Fruit fly (Drosophila melanogaster) whole organism, embryonic: ENCODE data around the gene CG4820.

Source experiments
- Ada2b ChIP-seq: fragments of 200-800 bp; sonication (Bioruptor generic); IDR thresholded peaks from 2 replicates; pipeline ENCODE4 v1.3.6; 2022; ENCODE audit warnings: missing biosample characterization, missing genetic modification characterization
- Bteb2 ChIP-seq: fragments of 200-800 bp; sonication (Bioruptor generic); optimal IDR thresholded peaks from 2 replicates; lab custom pipeline; 2016; ENCODE audit warnings: missing biosample characterization, missing genetic modification characterization
- CG1024 ChIP-seq: fragments of 200-800 bp; sonication (Bioruptor generic); IDR thresholded peaks from 2 replicates; pipeline ENCODE4 v1.3.6; 2022; ENCODE audit warnings: missing biosample characterization, missing genetic modification characterization
- CG10274 ChIP-seq: fragments of 200-800 bp; sonication (Bioruptor generic); optimal IDR thresholded peaks from 3 replicates; lab custom pipeline; 2017; ENCODE audit warnings: missing biosample characterization, mild to moderate bottlenecking, missing genetic modification characterization
- CG14441 ChIP-seq: fragments of 200-800 bp; sonication (Bioruptor generic); IDR thresholded peaks from 2 replicates; pipeline ENCODE4 v1.3.6; 2022; ENCODE audit warnings: missing biosample characterization, missing genetic modification characterization
- CG15514 ChIP-seq: fragments of 200-800 bp; sonication (Bioruptor generic); optimal IDR thresholded peaks from 3 replicates; lab custom pipeline; 2017; ENCODE audit warnings: missing biosample characterization, missing genetic modification characterization, mild to moderate bottlenecking, moderate library complexity, missing genetic modification reagents
- CG1603 ChIP-seq: fragments of 200-800 bp; sonication (Bioruptor generic); optimal IDR thresholded peaks from 2 replicates; lab custom pipeline; 2019; ENCODE audit warnings: missing biosample characterization, mild to moderate bottlenecking, missing genetic modification characterization, moderate library complexity
- CG17568 ChIP-seq: fragments of 200-800 bp; sonication (Bioruptor generic); optimal IDR thresholded peaks from 2 replicates; lab custom pipeline; 2018; ENCODE audit warnings: missing biosample characterization, mild to moderate bottlenecking, missing genetic modification characterization, moderate library complexity
- CG17612 ChIP-seq: fragments of 200-800 bp; sonication (Bioruptor generic); IDR thresholded peaks from 2 replicates; pipeline ENCODE4 v1.3.6; 2022; ENCODE audit warnings: missing biosample characterization, missing genetic modification characterization
- CG30020 ChIP-seq: fragments of 200-800 bp; optimal IDR thresholded peaks from 2 replicates; lab custom pipeline; 2019; ENCODE audit warnings: missing biosample characterization, mild to moderate bottlenecking, missing genetic modification characterization, moderate library complexity
- CG31365 ChIP-seq: fragments of 200-800 bp; sonication (Bioruptor generic); optimal IDR thresholded peaks from 2 replicates; lab custom pipeline; 2018; ENCODE audit warnings: missing biosample characterization, mild to moderate bottlenecking, missing genetic modification characterization
- CG32532 ChIP-seq: fragments of 200-800 bp; sonication (Bioruptor generic); IDR thresholded peaks from 2 replicates; pipeline ENCODE4 v1.3.6; 2022; ENCODE audit warnings: missing biosample characterization, missing genetic modification characterization
- CG3281 ChIP-seq: fragments of 200-800 bp; sonication (Bioruptor generic); optimal IDR thresholded peaks from 3 replicates; lab custom pipeline; 2017; ENCODE audit warnings: missing biosample characterization, mild to moderate bottlenecking, missing genetic modification characterization
- CG33557 ChIP-seq: fragments of 200-800 bp; sonication (Bioruptor generic); optimal IDR thresholded peaks from 2 replicates; lab custom pipeline; 2019; ENCODE audit warnings: missing biosample characterization, mild to moderate bottlenecking, missing genetic modification characterization, moderate library complexity
- CG3726 ChIP-seq: fragments of 200-800 bp; sonication (Bioruptor generic); IDR thresholded peaks from 3 replicates; pipeline ENCODE4, ENCODE4 v1.3.6; 2022; ENCODE audit warnings: missing biosample characterization, missing genetic modification characterization
- CG6854 ChIP-seq: fragments of 200-800 bp; sonication (Bioruptor generic); optimal IDR thresholded peaks from 3 replicates; lab custom pipeline; 2017; ENCODE audit warnings: missing biosample characterization, mild to moderate bottlenecking, missing genetic modification characterization
- CG7271 ChIP-seq: fragments of 200-800 bp; sonication (Bioruptor generic); optimal IDR thresholded peaks from 2 replicates; lab custom pipeline; 2018; ENCODE audit warnings: missing biosample characterization, mild to moderate bottlenecking, missing genetic modification characterization, moderate library complexity
- CG7556 ChIP-seq: fragments of 200-800 bp; sonication (Bioruptor generic); optimal IDR thresholded peaks from 2 replicates; lab custom pipeline; 2017; ENCODE audit warnings: missing biosample characterization, mild to moderate bottlenecking, missing genetic modification characterization
- CG7786 ChIP-seq: fragments of 200-800 bp; sonication (Bioruptor generic); optimal IDR thresholded peaks from 2 replicates; lab custom pipeline; 2016; ENCODE audit warnings: missing biosample characterization, missing genetic modification characterization
- CG7928 ChIP-seq: fragments of 200-800 bp; sonication (Bioruptor generic); optimal IDR thresholded peaks from 2 replicates; lab custom pipeline; 2017; ENCODE audit warnings: missing biosample characterization, mild to moderate bottlenecking, missing genetic modification characterization
- CG9932 ChIP-seq: fragments of 200-800 bp; sonication (Bioruptor generic); IDR thresholded peaks from 2 replicates; pipeline ENCODE4 v1.3.6; 2022; ENCODE audit warnings: missing biosample characterization, missing genetic modification characterization
- D19B ChIP-seq: fragments of 200-800 bp; sonication (Bioruptor generic); optimal IDR thresholded peaks from 2 replicates; lab custom pipeline; 2017; ENCODE audit warnings: missing biosample characterization, mild to moderate bottlenecking, missing genetic modification characterization
- Fer3 ChIP-seq: fragments of 200-800 bp; sonication (Bioruptor generic); optimal IDR thresholded peaks from 2 replicates; lab custom pipeline; 2018; ENCODE audit warnings: missing biosample characterization, mild to moderate bottlenecking, missing genetic modification characterization, moderate library complexity
- Gug ChIP-seq: fragments of 200-800 bp; sonication (Bioruptor generic); IDR thresholded peaks from 4 replicates; pipeline ENCODE4 v1.3.6; 2022; ENCODE audit warnings: missing biosample characterization, missing genetic modification characterization
- Hey ChIP-seq: fragments of 200-800 bp; sonication (Bioruptor generic); optimal IDR thresholded peaks from 3 replicates; lab custom pipeline; 2018; ENCODE audit warnings: missing biosample characterization, mild to moderate bottlenecking, missing genetic modification characterization
- Hr39 ChIP-seq: fragments of >200 bp; optimal IDR thresholded peaks from 2 replicates; lab custom pipeline; 2017
- MBD-R2 ChIP-seq: fragments of 200-800 bp; sonication (Bioruptor generic); IDR thresholded peaks from 2 replicates; pipeline ENCODE4 v1.3.6; 2022; ENCODE audit warnings: missing biosample characterization, missing genetic modification characterization
- MTF-1 ChIP-seq: fragments of 200-800 bp; sonication (Bioruptor generic); optimal IDR thresholded peaks from 2 replicates; lab custom pipeline; 2018; ENCODE audit warnings: missing biosample characterization, mild to moderate bottlenecking, missing genetic modification characterization, borderline replicate concordance
- Mad ChIP-seq: fragments of 200-800 bp; sonication (Bioruptor generic); optimal IDR thresholded peaks from 2 replicates; lab custom pipeline; 2016; ENCODE audit warnings: missing biosample characterization, missing genetic modification characterization
- Max ChIP-seq: fragments of 200-800 bp; sonication (Bioruptor generic); optimal IDR thresholded peaks from 2 replicates; lab custom pipeline; 2016; ENCODE audit warnings: missing biosample characterization, mild to moderate bottlenecking, missing genetic modification characterization
- NFAT ChIP-seq: fragments of 200-800 bp; sonication (Bioruptor generic); IDR thresholded peaks from 2 replicates; pipeline ENCODE4 v1.3.6; 2022; ENCODE audit warnings: missing biosample characterization, missing genetic modification characterization
- Neu2 ChIP-seq: fragments of 200-800 bp; sonication (Bioruptor generic); optimal IDR thresholded peaks from 3 replicates; lab custom pipeline; 2016; ENCODE audit warnings: missing biosample characterization, missing genetic modification characterization, borderline replicate concordance
- Nf-YC ChIP-seq: fragments of 200-800 bp; optimal IDR thresholded peaks from 3 replicates; lab custom pipeline; 2019; ENCODE audit warnings: missing biosample characterization, mild to moderate bottlenecking, missing genetic modification characterization, moderate library complexity
- Opbp ChIP-seq: fragments of 200-800 bp; sonication (Bioruptor generic); IDR thresholded peaks from 3 replicates; pipeline ENCODE4 v1.3.6; 2022; ENCODE audit warnings: missing biosample characterization, missing genetic modification characterization; ENCODE audit not compliant: partially characterized antibody
- Rfx ChIP-seq: fragments of 200-800 bp; sonication (Bioruptor generic); IDR thresholded peaks from 2 replicates; pipeline ENCODE4 v1.3.6; 2022; ENCODE audit warnings: missing biosample characterization, missing genetic modification characterization
- Sry-δ ChIP-seq: fragments of 200-800 bp; sonication (Bioruptor generic); optimal IDR thresholded peaks from 2 replicates; lab custom pipeline; 2016; ENCODE audit warnings: missing biosample characterization, missing genetic modification characterization
- Xrp1 ChIP-seq: fragments of 200-800 bp; sonication (Bioruptor generic); IDR thresholded peaks from 2 replicates; pipeline ENCODE4 v1.3.6; 2022; ENCODE audit warnings: missing biosample characterization, missing genetic modification characterization
- cato ChIP-seq: fragments of 200-800 bp; sonication (Bioruptor generic); optimal IDR thresholded peaks from 2 replicates; lab custom pipeline; 2016; ENCODE audit warnings: missing biosample characterization, missing genetic modification characterization, borderline replicate concordance
- dmrt99B ChIP-seq: fragments of 200-800 bp; sonication (Bioruptor generic); optimal IDR thresholded peaks from 2 replicates; lab custom pipeline; 2018; ENCODE audit warnings: missing biosample characterization, mild to moderate bottlenecking, missing genetic modification characterization, moderate library complexity
- dysf ChIP-seq: fragments of 200-800 bp; sonication (Bioruptor generic); IDR thresholded peaks from 3 replicates; pipeline ENCODE4 v1.3.6; 2022; ENCODE audit warnings: missing biosample characterization, missing genetic modification characterization
- eyg ChIP-seq: fragments of 200-800 bp; sonication (Bioruptor generic); optimal IDR thresholded peaks from 3 replicates; lab custom pipeline; 2016; ENCODE audit warnings: missing biosample characterization, missing genetic modification characterization
- fd102C ChIP-seq: fragments of 200-800 bp; sonication (Bioruptor generic); optimal IDR thresholded peaks from 2 replicates; lab custom pipeline; 2018; ENCODE audit warnings: missing biosample characterization, mild to moderate bottlenecking, missing genetic modification characterization, moderate library complexity
- gsb-n ChIP-seq: fragments of 200-800 bp; sonication (Bioruptor generic); optimal IDR thresholded peaks from 3 replicates; lab custom pipeline; 2018; ENCODE audit warnings: missing biosample characterization, mild to moderate bottlenecking, missing genetic modification characterization
- hth ChIP-seq: fragments of >200 bp; optimal IDR thresholded peaks from 2 replicates; lab custom pipeline; 2017; ENCODE audit warnings: inconsistent platforms
- knrl ChIP-seq: fragments of 200-800 bp; sonication (Bioruptor generic); IDR thresholded peaks from 3 replicates; pipeline ENCODE4 v1.3.6; 2022; ENCODE audit warnings: missing biosample characterization, missing genetic modification characterization; ENCODE audit not compliant: partially characterized antibody
- pros ChIP-seq: fragments of 200-800 bp; sonication (Bioruptor generic); optimal IDR thresholded peaks from 3 replicates; lab custom pipeline; 2019; ENCODE audit warnings: missing biosample characterization, mild to moderate bottlenecking, missing genetic modification characterization, moderate library complexity
- rib ChIP-seq: fragments of 200-800 bp; sonication (Bioruptor generic); IDR thresholded peaks from 2 replicates; pipeline ENCODE4 v1.3.6; 2022; ENCODE audit warnings: missing biosample characterization, missing genetic modification characterization
- sens-2 ChIP-seq: fragments of 200-800 bp; sonication (Bioruptor generic); IDR thresholded peaks from 2 replicates; pipeline ENCODE4 v1.3.6; 2022; ENCODE audit warnings: missing biosample characterization, missing genetic modification characterization
- sima ChIP-seq: fragments of 200-800 bp; sonication (Bioruptor generic); optimal IDR thresholded peaks from 2 replicates; lab custom pipeline; 2016; ENCODE audit warnings: missing biosample characterization, missing genetic modification characterization
- sqz ChIP-seq: fragments of 200-800 bp; sonication (Bioruptor generic); optimal IDR thresholded peaks from 3 replicates; lab custom pipeline; 2018; ENCODE audit warnings: missing biosample characterization, mild to moderate bottlenecking, missing genetic modification characterization

Gene CG4820

dm6 chr3R:11196648-11197388 is 19.5 kb upstream of the CG4820 start (continued):
- TF ChIP-seq CG1603 (tag; lab: Kevin White, UChicago) (peak; percentile 61), rib (peak; percentile 98), dysf (GFP tag; lab: Robert Waterston, UW) (peak; percentile 99), CG7271 (tag; lab: Kevin White, UChicago) (peak; percentile 85), MTF-1 (GFP tag; lab: Kevin White, UChicago) (peak; percentile 84), CG7556 (GFP tag; lab: Kevin White, UChicago) (peak; percentile 100), CG32532 (GFP tag; lab: Robert Waterston, UW) (peak; percentile 99), sens-2 (GFP tag; lab: Robert Waterston, UW) (peak; percentile 82), Max (GFP tag; lab: Kevin White, UChicago) (peak; percentile 97), CG9932 (GFP tag; lab: Robert Waterston, UW) (peak; percentile 98), Rfx (GFP tag; lab: Robert Waterston, UW) (peak; percentile 98), Gug (GFP tag; lab: Robert Waterston, UW) (peak; percentile 97), CG14441 (peak; percentile 98), CG15514 (GFP tag; lab: Kevin White, UChicago) (peak; percentile 90), Sry-δ (GFP tag; lab: Kevin White, UChicago) (peak; percentile 17), Nf-YC (tag; lab: Kevin White, UChicago) (peak; percentile 88), sima (GFP tag; lab: Kevin White, UChicago) (no peak), CG6854 (GFP tag; lab: Kevin White, UChicago) (peak; percentile 98), CG3726 (GFP tag; lab: Robert Waterston, UW) (peak; percentile 96), CG33557 (GFP tag; lab: Kevin White, UChicago) (peak; percentile 90), fd102C (GFP tag; lab: Kevin White, UChicago) (no peak), CG17612 (GFP tag; lab: Robert Waterston, UW) (peak; percentile 95), Hr39 (lab: Kevin White, UChicago) (no peak), CG3281 (peak; percentile 99), CG31365 (tag; lab: Kevin White, UChicago) (peak; percentile 66), CG17568 (GFP tag; lab: Kevin White, UChicago) (peak; percentile 91), dmrt99B (tag; lab: Kevin White, UChicago) (peak; percentile 100), gsb-n (peak; percentile 98), Hey (tag; lab: Kevin White, UChicago) (peak; percentile 72), knrl (GFP tag; lab: Robert Waterston, UW) (no peak), CG7786 (GFP tag; lab: Kevin White, UChicago) (peak; percentile 86), Mad (GFP tag; lab: Kevin White, UChicago) (peak; percentile 86), Ada2b (peak; percentile 97), cato (GFP tag; lab: Kevin White, UChicago) (peak; percentile 87), sqz (GFP tag; lab: Kevin White, UChicago) (peak; percentile 96), NFAT (GFP tag; lab: Robert Waterston, UW) (peak; percentile 95), Fer3 (peak; percentile 98), Opbp (GFP tag; lab: Robert Waterston, UW) (no peak), CG30020 (tag; lab: Kevin White, UChicago) (peak; percentile 75), eyg (no peak), CG10274 (GFP tag; lab: Kevin White, UChicago) (peak; percentile 93), hth (lab: Kevin White, UChicago) (no peak), Neu2 (GFP tag; lab: Kevin White, UChicago) (no peak), pros (GFP tag; lab: Kevin White, UChicago) (peak; percentile 77), MBD-R2 (peak; percentile 94), CG1024 (GFP tag; lab: Robert Waterston, UW) (peak; percentile 88), Xrp1 (GFP tag; lab: Robert Waterston, UW) (peak; percentile 98), D19B (GFP tag; lab: Kevin White, UChicago) (peak; percentile 96), CG7928 (GFP tag; lab: Kevin White, UChicago) (peak; percentile 80), Bteb2 (GFP tag; lab: Kevin White, UChicago) (peak; percentile 81)
